Worm (Caenorhabditis elegans): Measurements from ENCODE around the gene F52E1.9.

DNA sequence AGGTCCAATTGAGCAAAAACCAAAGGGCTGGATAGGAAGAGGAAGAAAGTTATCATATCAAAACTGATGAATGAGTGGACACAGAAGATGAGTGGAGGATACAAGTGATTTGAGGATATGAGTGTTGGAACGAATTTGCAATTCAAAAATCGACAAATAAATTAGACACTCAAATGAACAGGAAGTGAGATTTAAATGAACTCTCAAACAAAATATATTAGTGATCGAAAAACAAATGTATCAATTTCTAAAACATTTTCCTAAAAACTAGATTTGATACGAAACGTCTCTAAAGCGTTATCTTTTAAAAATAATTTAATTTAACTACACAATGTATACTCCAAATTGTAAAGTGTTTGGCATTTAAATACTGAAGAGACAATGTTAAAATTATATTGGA is 27.1 kb downstream of the F52E1.9 start, which contains the start of gene F38E1.10:
- TF ChIP-seq ztf-7 (tag; optimal IDR thresholded peaks at IDR 0.05) (no peak), fos-1 (tag; optimal IDR thresholded peaks at IDR 0.05) (no peak), nhr-6 (tag; optimal IDR thresholded peaks at IDR 0.05) (no peak), skn-1 (tag; optimal IDR thresholded peaks at IDR 0.05) (no peak), snpc-4 (tag; optimal IDR thresholded peaks at IDR 0.05) (no peak), pha-4 (GFP tag; IDR thresholded peaks at IDR 0.05) (no peak), pha-4 (tag; optimal IDR thresholded peaks at IDR 0.05) (no peak), unc-39 (tag; optimal IDR thresholded peaks at IDR 0.05) (no peak), nhr-77 (tag; optimal IDR thresholded peaks at IDR 0.05) (no peak), gei-8 (GFP tag; optimal IDR thresholded peaks at IDR 0.05) (no peak), spr-1 (tag; optimal IDR thresholded peaks at IDR 0.05) (no peak), vab-7 (GFP tag; IDR thresholded peaks at IDR 0.05) (no peak), egl-27 (tag; optimal IDR thresholded peaks at IDR 0.05) (no peak), tag-97 (GFP tag; IDR thresholded peaks at IDR 0.05) (no peak), tra-1 (GFP tag; IDR thresholded peaks at IDR 0.05) (no peak)
